ENCODE assay signal across 7 fruit fly cellular contexts in the genomic region with DNA sequence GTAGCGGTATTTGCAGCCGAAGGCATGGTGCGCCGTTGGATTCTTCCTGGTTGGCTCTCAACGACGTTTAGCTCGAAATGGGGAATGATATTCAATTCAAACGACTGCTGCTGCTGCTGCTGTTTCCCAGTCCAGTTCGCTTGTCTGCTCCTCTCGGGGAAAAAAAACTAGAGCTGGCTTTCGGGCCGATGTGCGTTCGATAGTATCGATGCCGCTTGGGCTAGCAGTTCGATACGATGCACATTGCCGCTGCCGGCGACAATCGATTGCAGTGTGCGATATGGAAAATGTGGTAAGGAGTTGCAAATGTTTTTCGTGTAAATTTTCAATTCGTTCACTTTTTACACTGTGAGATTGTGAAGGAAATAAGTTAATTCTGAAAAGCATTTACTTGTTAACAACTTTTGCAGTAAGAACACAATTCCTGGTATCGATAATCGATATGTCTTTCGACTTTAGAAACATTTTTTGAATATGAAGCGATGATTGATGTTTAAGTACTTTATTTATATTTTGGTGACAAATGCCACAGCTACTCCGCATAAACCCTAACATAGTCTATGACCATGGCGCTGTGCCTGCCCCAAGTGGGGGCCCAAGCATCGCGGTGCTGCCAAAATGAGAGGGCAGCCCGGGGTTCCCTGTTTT.
TF ChIP-seq lines count a peak whose summit lies in the region.

Capr (minus strand) TSS at position 339 of the 648 bp plus-strand sequence.

- peak; percentile 37 to 46 for TF ChIP-seq CTCF in S2 (optimal IDR thresholded peaks at IDR 0.05; lab: Kevin White, UChicago)
- TF ChIP-seq CTCF in whole organism, embryonic (GFP tag; optimal IDR thresholded peaks at IDR 0.05; lab: Kevin White, UChicago): peak; percentile 44

TF ChIP-seq in Kc167, 6 proteins besides CTCF, POLR2A, EP300 and RAD21:
- no peak for TF ChIP-seq insv (optimal IDR thresholded peaks at IDR 0.05; lab: Kevin White, UChicago)
- TF ChIP-seq ttk (optimal IDR thresholded peaks at IDR 0.05; lab: Kevin White, UChicago): no peak
- TF ChIP-seq h (optimal IDR thresholded peaks at IDR 0.05; lab: Kevin White, UChicago): no peak
- TF ChIP-seq Myc (optimal IDR thresholded peaks at IDR 0.05; lab: Kevin White, UChicago): no peak
- peak; percentile 83 for TF ChIP-seq Sin3A (optimal IDR thresholded peaks at IDR 0.05; lab: Kevin White, UChicago)
TF ChIP-seq in Kc167: peak in this region for 1.

TF ChIP-seq in whole organism, adult, 20 proteins besides CTCF, POLR2A, EP300 and RAD21 (continues in another document):
- TF ChIP-seq tj (GFP tag; optimal IDR thresholded peaks at IDR 0.05; lab: Kevin White, UChicago) (no peak), CG5204 (GFP tag; optimal IDR thresholded peaks at IDR 0.05; lab: Kevin White, UChicago) (no peak), cnc (optimal IDR thresholded peaks at IDR 0.05; lab: Kevin White, UChicago) (no peak), Hr96 (GFP tag; optimal IDR thresholded peaks at IDR 0.05; lab: Kevin White, UChicago) (peak; percentile 61), CG33017 (tag; optimal IDR thresholded peaks at IDR 0.05; lab: Kevin White, UChicago) (peak; percentile 12), toe (GFP tag; optimal IDR thresholded peaks at IDR 0.05; lab: Kevin White, UChicago) (peak; percentile 24), Clk (GFP tag; optimal IDR thresholded peaks at IDR 0.05; lab: Kevin White, UChicago) (no peak), CG12768 (GFP tag; optimal IDR thresholded peaks at IDR 0.05; lab: Kevin White, UChicago) (peak; percentile 41), pad (GFP tag; optimal IDR thresholded peaks at IDR 0.05; lab: Kevin White, UChicago) (peak; percentile 29), Mnt (GFP tag; optimal IDR thresholded peaks at IDR 0.05; lab: Kevin White, UChicago) (peak; percentile 43), CG7045 (GFP tag; optimal IDR thresholded peaks at IDR 0.05; lab: Kevin White, UChicago) (no peak), bab1 (GFP tag; optimal IDR thresholded peaks at IDR 0.05; lab: Kevin White, UChicago) (peak; percentile 47), Crg-1 (GFP tag; optimal IDR thresholded peaks at IDR 0.05; lab: Kevin White, UChicago) (peak; percentile 31), CG11617 (GFP tag; optimal IDR thresholded peaks at IDR 0.05; lab: Kevin White, UChicago) (no peak), kay (GFP tag; lab: Kevin White, UChicago; ENCODE audit: borderline replicate concordance) (no peak), ovo (GFP tag; optimal IDR thresholded peaks at IDR 0.05; lab: Kevin White, UChicago) (no peak)

TF ChIP-seq in whole organism, embryonic, 481 proteins besides CTCF, POLR2A, EP300 and RAD21 (continues in another document):
- TF ChIP-seq chinmo (GFP tag; IDR thresholded peaks at IDR 0.05; lab: Robert Waterston, UW; ENCODE audit: partially characterized antibody): peak; percentile 100
- no peak for TF ChIP-seq H2.0 (GFP tag; IDR thresholded peaks at IDR 0.05; lab: Robert Waterston, UW)
- TF ChIP-seq Dref (GFP tag; IDR thresholded peaks at IDR 0.05; lab: Robert Waterston, UW): peak; percentile 99
- TF ChIP-seq CG17385 (GFP tag; optimal IDR thresholded peaks at IDR 0.05; lab: Kevin White, UChicago): no peak
- TF ChIP-seq fd102C (GFP tag; optimal IDR thresholded peaks at IDR 0.05; lab: Kevin White, UChicago): no peak
- TF ChIP-seq CG10462 (GFP tag; optimal IDR thresholded peaks at IDR 0.05; lab: Kevin White, UChicago): no peak
- peak; percentile 100 for TF ChIP-seq CG6791 (GFP tag; IDR thresholded peaks at IDR 0.05; lab: Robert Waterston, UW; ENCODE audit: partially characterized antibody)
- TF ChIP-seq CG11504 (tag; optimal IDR thresholded peaks at IDR 0.05; lab: Kevin White, UChicago): peak; percentile 69
- TF ChIP-seq CG6854 (GFP tag; optimal IDR thresholded peaks at IDR 0.05; lab: Kevin White, UChicago): no peak
- peak; percentile 27 to 42 for TF ChIP-seq Pdp1 (GFP tag; optimal IDR thresholded peaks at IDR 0.05; lab: Kevin White, UChicago)
- TF ChIP-seq Spps (tag; optimal IDR thresholded peaks at IDR 0.05; lab: Kevin White, UChicago): no peak
- TF ChIP-seq wek (GFP tag; optimal IDR thresholded peaks at IDR 0.05; lab: Kevin White, UChicago): no peak
- TF ChIP-seq ind (GFP tag; optimal IDR thresholded peaks at IDR 0.05; lab: Kevin White, UChicago): no peak
- TF ChIP-seq pfk (GFP tag; optimal IDR thresholded peaks at IDR 0.05; lab: Kevin White, UChicago): peak; percentile 1
- no peak for TF ChIP-seq CG1832 (GFP tag; optimal IDR thresholded peaks at IDR 0.05; lab: Kevin White, UChicago)
- no peak for TF ChIP-seq CG2199 (GFP tag; IDR thresholded peaks at IDR 0.05; lab: Robert Waterston, UW)

TF ChIP-seq in whole organism, prepupa, 60 proteins besides CTCF, POLR2A, EP300 and RAD21 (continues in another document):
- peak in 1 of 2 experiments; percentile 14 for TF ChIP-seq ss (GFP tag; optimal IDR thresholded peaks at IDR 0.05; lab: Kevin White, UChicago)
- TF ChIP-seq lz (GFP tag; optimal IDR thresholded peaks at IDR 0.05; lab: Kevin White, UChicago): peak; percentile 50
- peak; percentile 5 for TF ChIP-seq dsx (GFP tag; optimal IDR thresholded peaks at IDR 0.05; lab: Kevin White, UChicago; ENCODE audit: poor library complexity, severe bottlenecking)
- peak; percentile 23 for TF ChIP-seq CG6854 (GFP tag; optimal IDR thresholded peaks at IDR 0.05; lab: Kevin White, UChicago)
- TF ChIP-seq svp (GFP tag; lab: Kevin White, UChicago): peak; percentile 61
- peak; percentile 40 for TF ChIP-seq cyc (GFP tag; optimal IDR thresholded peaks at IDR 0.05; lab: Kevin White, UChicago)
- TF ChIP-seq topi (GFP tag; optimal IDR thresholded peaks at IDR 0.05; lab: Kevin White, UChicago): peak; percentile 45
- no peak for TF ChIP-seq pdm3 (GFP tag; optimal IDR thresholded peaks at IDR 0.05; lab: Kevin White, UChicago)
- TF ChIP-seq Met (GFP tag; optimal IDR thresholded peaks at IDR 0.05; lab: Kevin White, UChicago): peak; percentile 37
- TF ChIP-seq spab (GFP tag; optimal IDR thresholded peaks at IDR 0.05; lab: Kevin White, UChicago): no peak
- TF ChIP-seq Eip75B (GFP tag; optimal IDR thresholded peaks at IDR 0.05; lab: Kevin White, UChicago): no peak
- TF ChIP-seq CG3919 (GFP tag; optimal IDR thresholded peaks at IDR 0.05; lab: Kevin White, UChicago): peak; percentile 67
- no peak for TF ChIP-seq fd85E (GFP tag; optimal IDR thresholded peaks at IDR 0.05; lab: Kevin White, UChicago)
- peak; percentile 19 for TF ChIP-seq Hr39 (GFP tag; optimal IDR thresholded peaks at IDR 0.05; lab: Kevin White, UChicago)
- peak; percentile 29 for TF ChIP-seq CG3032 (tag; optimal IDR thresholded peaks at IDR 0.05; lab: Kevin White, UChicago)
- TF ChIP-seq CG34406 (GFP tag; optimal IDR thresholded peaks at IDR 0.05; lab: Kevin White, UChicago): no peak

TF ChIP-seq in whole organism, pupa, 21 proteins besides CTCF, POLR2A, EP300 and RAD21:
- no peak for TF ChIP-seq D1 (tag; optimal IDR thresholded peaks at IDR 0.05; lab: Kevin White, UChicago)
- TF ChIP-seq CG17806 (tag; optimal IDR thresholded peaks at IDR 0.05; lab: Kevin White, UChicago): no peak
- TF ChIP-seq CG15710 (tag; optimal IDR thresholded peaks at IDR 0.05; lab: Kevin White, UChicago): peak; percentile 7
- TF ChIP-seq CG9948 (tag; optimal IDR thresholded peaks at IDR 0.05; lab: Kevin White, UChicago): no peak
- peak; percentile 53; the same call in 1 of the 3 replicates for TF ChIP-seq CG4496 (GFP tag; IDR thresholded peaks at IDR 0.05; lab: Robert Waterston, UW)
- no peak for TF ChIP-seq Snoo (tag; optimal IDR thresholded peaks at IDR 0.05; lab: Kevin White, UChicago)
- TF ChIP-seq CG10348 (GFP tag; IDR thresholded peaks at IDR 0.05; lab: Robert Waterston, UW): no peak
- peak; percentile 48 for TF ChIP-seq Ets98B (GFP tag; IDR thresholded peaks at IDR 0.05; lab: Robert Waterston, UW)
- 0 out of 2 replicates have a peak, but pooled peaks have one; percentile 17 for TF ChIP-seq CG12605 (GFP tag; IDR thresholded peaks at IDR 0.05; lab: Robert Waterston, UW)
- no peak for TF ChIP-seq CG14655 (GFP tag; optimal IDR thresholded peaks at IDR 0.05; lab: Kevin White, UChicago)
- no peak for TF ChIP-seq CG8301 (tag; optimal IDR thresholded peaks at IDR 0.05; lab: Kevin White, UChicago)
- no peak for TF ChIP-seq CG13204 (GFP tag; optimal IDR thresholded peaks at IDR 0.05; lab: Kevin White, UChicago)
- TF ChIP-seq CG8159 (tag; optimal IDR thresholded peaks at IDR 0.05; lab: Kevin White, UChicago): no peak
- no peak; the same call in 2 of the 3 replicates for TF ChIP-seq fd96Ca (GFP tag; IDR thresholded peaks at IDR 0.05; lab: Robert Waterston, UW)
- 0 out of 2 replicates have a peak, but pooled peaks have one; percentile 18 for TF ChIP-seq rn (GFP tag; IDR thresholded peaks at IDR 0.05; lab: Robert Waterston, UW)
- TF ChIP-seq CG34367 (tag; optimal IDR thresholded peaks at IDR 0.05; lab: Kevin White, UChicago): no peak

TF ChIP-seq in whole organism, wandering third instar larva, 38 proteins besides CTCF, POLR2A, EP300 and RAD21 (continues in another document):
- TF ChIP-seq dl (GFP tag; optimal IDR thresholded peaks at IDR 0.05; lab: Kevin White, UChicago; ENCODE audit: insufficient read depth in 1 of 2, partially characterized antibody in 2 of 2) (no peak), fru (GFP tag; optimal IDR thresholded peaks at IDR 0.05; lab: Kevin White, UChicago) (peak; percentile 9), dmrt93B (GFP tag; optimal IDR thresholded peaks at IDR 0.05; lab: Kevin White, UChicago) (no peak), N (GFP tag; optimal IDR thresholded peaks at IDR 0.05; lab: Kevin White, UChicago) (no peak), dsf (GFP tag; optimal IDR thresholded peaks at IDR 0.05; lab: Kevin White, UChicago; ENCODE audit: borderline replicate concordance) (no peak), Vsx2 (GFP tag; optimal IDR thresholded peaks at IDR 0.05; lab: Kevin White, UChicago; ENCODE audit: partially characterized antibody) (no peak), HLH106 (tag; optimal IDR thresholded peaks at IDR 0.05; lab: Kevin White, UChicago) (peak; percentile 36), jim (GFP tag; optimal IDR thresholded peaks at IDR 0.05; lab: Kevin White, UChicago) (no peak), tai (GFP tag; optimal IDR thresholded peaks at IDR 0.05; lab: Kevin White, UChicago) (no peak), Mio (GFP tag; optimal IDR thresholded peaks at IDR 0.05; lab: Kevin White, UChicago) (no peak), woc (GFP tag; optimal IDR thresholded peaks at IDR 0.05; lab: Kevin White, UChicago) (no peak), Hr83 (GFP tag; optimal IDR thresholded peaks at IDR 0.05; lab: Kevin White, UChicago; ENCODE audit: poor library complexity, severe bottlenecking) (peak; percentile 94), CG9705 (GFP tag; optimal IDR thresholded peaks at IDR 0.05; lab: Kevin White, UChicago) (no peak), sv (GFP tag; optimal IDR thresholded peaks at IDR 0.05; lab: Kevin White, UChicago) (no peak), h (GFP tag; optimal IDR thresholded peaks at IDR 0.05; lab: Kevin White, UChicago) (peak; percentile 48), Dif (GFP tag; optimal IDR thresholded peaks at IDR 0.05; lab: Kevin White, UChicago; ENCODE audit: partially characterized antibody) (no peak), lola (GFP tag; optimal IDR thresholded peaks at IDR 0.05; lab: Kevin White, UChicago) (no peak), br (GFP tag; optimal IDR thresholded peaks at IDR 0.05; lab: Kevin White, UChicago) (peak; percentile 39), psq (GFP tag; optimal IDR thresholded peaks at IDR 0.05; lab: Kevin White, UChicago) (no peak), rgr (GFP tag; optimal IDR thresholded peaks at IDR 0.05; lab: Kevin White, UChicago) (peak; percentile 82)
